Fruit fly (Drosophila melanogaster) Kc167 (cell line): Measurements from ENCODE around the gene Ect3.

Source experiments
- Myc ChIP-seq: fragments of >200 bp; optimal IDR thresholded peaks from 2 replicates; lab custom pipeline; 2017; ENCODE audit warnings: missing external identifiers
- Sin3A ChIP-seq: fragments of >200 bp; optimal IDR thresholded peaks from 2 replicates; lab custom pipeline; 2018; ENCODE audit warnings: missing external identifiers
- h ChIP-seq: fragments of >200 bp; optimal IDR thresholded peaks from 3 replicates; lab custom pipeline; 2018; ENCODE audit warnings: missing external identifiers
- insv ChIP-seq: fragments of >200 bp; optimal IDR thresholded peaks from 3 replicates; lab custom pipeline; 2018; ENCODE audit warnings: missing external identifiers
- psq ChIP-seq: fragments of >200 bp; optimal IDR thresholded peaks from 2 replicates; lab custom pipeline; 2017; ENCODE audit warnings: missing external identifiers
- ttk ChIP-seq: sonication (Bioruptor generic); optimal IDR thresholded peaks from 2 replicates; lab custom pipeline; 2017; ENCODE audit warnings: missing external identifiers

DNA sequence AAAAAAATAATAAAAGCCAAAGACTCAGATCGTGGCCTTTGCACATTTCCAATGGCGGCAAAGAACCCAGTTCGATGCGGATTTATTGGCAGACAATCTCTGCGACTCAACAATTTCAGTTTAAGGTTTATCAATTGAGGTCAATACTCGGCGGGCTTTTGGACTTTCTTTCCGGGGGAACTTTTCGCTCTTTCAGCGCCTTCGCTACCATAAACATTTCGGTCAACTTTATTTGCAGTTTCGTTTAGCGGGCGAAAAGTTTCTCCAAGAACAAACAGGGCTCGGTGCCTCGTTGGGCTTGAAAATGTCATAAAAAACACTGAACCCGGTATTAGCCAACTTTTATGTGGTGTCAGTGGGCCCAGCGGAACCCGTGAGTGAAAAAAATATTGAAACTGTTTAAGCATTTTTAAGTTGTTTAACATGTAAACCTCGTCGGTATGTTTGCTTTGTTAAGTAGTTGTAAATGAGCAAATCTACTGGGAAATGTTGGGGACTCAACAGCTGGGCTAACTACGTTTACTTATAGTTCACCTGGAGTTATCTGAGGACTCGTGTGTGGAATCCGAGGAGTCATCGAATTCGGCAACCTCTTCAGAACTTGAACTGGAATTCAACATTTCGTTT, 7.4 kb upstream of the Ect3 start:
- TF ChIP-seq psq, result no peak
- TF ChIP-seq h (lab: Kevin White, UChicago), result no peak
- no peak for TF ChIP-seq ttk (lab: Kevin White, UChicago)
- no peak for TF ChIP-seq insv (lab: Kevin White, UChicago)
- no peak for TF ChIP-seq Sin3A (lab: Kevin White, UChicago)
- TF ChIP-seq Myc (lab: Kevin White, UChicago), result no peak
